Fruit fly (Drosophila melanogaster) whole organism, prepupa: Measurements from ENCODE around the gene HP5.

Source experiments
- Blimp-1 ChIP-seq: fragments of 200-800 bp; sonication (Bioruptor generic); optimal IDR thresholded peaks from 3 replicates; lab custom pipeline; 2017; ENCODE audit warnings: missing biosample characterization, missing genetic modification characterization, mild to moderate bottlenecking, moderate library complexity, missing genetic modification reagents
- CG10669 ChIP-seq: fragments of 200-800 bp; sonication (Bioruptor generic); optimal IDR thresholded peaks from 3 replicates; lab custom pipeline; 2018; ENCODE audit warnings: missing biosample characterization, mild to moderate bottlenecking, missing genetic modification characterization, moderate library complexity
- CG11762 ChIP-seq: fragments of 200-800 bp; sonication (Bioruptor generic); optimal IDR thresholded peaks from 3 replicates; lab custom pipeline; 2016; ENCODE audit warnings: missing biosample characterization, missing genetic modification characterization; ENCODE audit not compliant: insufficient read depth
- CG11902 ChIP-seq: fragments of 200-800 bp; sonication (Bioruptor generic); optimal IDR thresholded peaks from 3 replicates; lab custom pipeline; 2016; ENCODE audit warnings: missing biosample characterization, missing genetic modification characterization
- CG15336 ChIP-seq: fragments of 200-800 bp; sonication (Bioruptor generic); IDR thresholded peaks from 2 replicates; pipeline ENCODE4 v1.3.6; 2022; ENCODE audit warnings: missing biosample characterization, missing genetic modification characterization
- CG16779 ChIP-seq: fragments of 200-800 bp; sonication (Bioruptor generic); optimal IDR thresholded peaks from 3 replicates; lab custom pipeline; 2017; ENCODE audit warnings: missing biosample characterization, mild to moderate bottlenecking, missing genetic modification characterization
- CG31627 ChIP-seq: fragments of 200-800 bp; sonication (Bioruptor generic); optimal IDR thresholded peaks from 3 replicates; lab custom pipeline; 2016; ENCODE audit warnings: missing biosample characterization, missing genetic modification characterization
- CG32006 ChIP-seq: fragments of 200-800 bp; sonication (Bioruptor generic); optimal IDR thresholded peaks from 3 replicates; lab custom pipeline; 2017; ENCODE audit warnings: missing biosample characterization, mild to moderate bottlenecking, missing genetic modification characterization
- CG6163 ChIP-seq: fragments of 200-800 bp; sonication (Bioruptor generic); IDR thresholded peaks from 3 replicates; pipeline ENCODE4 v1.3.6; 2022; ENCODE audit warnings: missing biosample characterization, missing genetic modification characterization
- CG6276 ChIP-seq: fragments of 200-800 bp; sonication (Bioruptor generic); optimal IDR thresholded peaks from 2 replicates; lab custom pipeline; 2017; ENCODE audit warnings: missing biosample characterization, mild to moderate bottlenecking, missing genetic modification characterization
- CG6792 ChIP-seq: fragments of 200-800 bp; sonication (Bioruptor generic); optimal IDR thresholded peaks from 3 replicates; lab custom pipeline; 2016; ENCODE audit warnings: missing biosample characterization, missing genetic modification characterization
- CG6808 ChIP-seq: fragments of 200-800 bp; sonication (Bioruptor generic); optimal IDR thresholded peaks from 3 replicates; lab custom pipeline; 2017; ENCODE audit warnings: missing biosample characterization, missing genetic modification characterization, mild to moderate bottlenecking, moderate library complexity, missing genetic modification reagents
- CG8319 ChIP-seq: fragments of 200-800 bp; sonication (Bioruptor generic); optimal IDR thresholded peaks from 3 replicates; lab custom pipeline; 2016; ENCODE audit warnings: missing biosample characterization, missing genetic modification characterization
- CG8632 ChIP-seq: fragments of 200-800 bp; sonication (Bioruptor generic); optimal IDR thresholded peaks from 3 replicates; lab custom pipeline; 2016; ENCODE audit warnings: missing biosample characterization, missing genetic modification characterization
- Eip75B ChIP-seq: fragments of 200-800 bp; sonication (Bioruptor generic); optimal IDR thresholded peaks from 3 replicates; lab custom pipeline; 2016; ENCODE audit warnings: missing biosample characterization, missing genetic modification characterization
- Eip93F ChIP-seq: fragments of 200-800 bp; sonication (Bioruptor generic); optimal IDR thresholded peaks from 2 replicates; lab custom pipeline; 2016; ENCODE audit warnings: missing biosample characterization, mild to moderate bottlenecking, missing genetic modification characterization
- Ets96B ChIP-seq: fragments of 200-800 bp; optimal IDR thresholded peaks from 2 replicates; lab custom pipeline; 2019; ENCODE audit warnings: missing biosample characterization, mild to moderate bottlenecking, missing genetic modification characterization, moderate library complexity
- Hr38 ChIP-seq: sonication (Bioruptor generic); optimal IDR thresholded peaks from 2 replicates; lab custom pipeline; 2016; ENCODE audit warnings: missing biosample characterization, missing genetic modification characterization
- Hr39 ChIP-seq: fragments of 200-800 bp; sonication (Bioruptor generic); optimal IDR thresholded peaks from 2 replicates; lab custom pipeline; 2016; ENCODE audit warnings: missing biosample characterization, missing genetic modification characterization
- OdsH ChIP-seq: fragments of 200-800 bp; sonication (Bioruptor generic); optimal IDR thresholded peaks from 3 replicates; lab custom pipeline; 2016; ENCODE audit warnings: missing biosample characterization, missing genetic modification characterization
- Smox ChIP-seq: fragments of 200-800 bp; sonication (Bioruptor generic); optimal IDR thresholded peaks from 3 replicates; lab custom pipeline; 2016; ENCODE audit warnings: missing biosample characterization, missing genetic modification characterization
- Sox14 ChIP-seq: fragments of 200-800 bp; sonication (Bioruptor generic); optimal IDR thresholded peaks from 3 replicates; lab custom pipeline; 2016; ENCODE audit warnings: missing biosample characterization, missing genetic modification characterization
- Sox15 ChIP-seq: fragments of 200-800 bp; sonication (Bioruptor generic); optimal IDR thresholded peaks from 3 replicates; lab custom pipeline; 2016; ENCODE audit warnings: missing biosample characterization, missing genetic modification characterization
- acj6 ChIP-seq: fragments of 200-800 bp; sonication (Bioruptor generic); optimal IDR thresholded peaks from 3 replicates; lab custom pipeline; 2016; ENCODE audit warnings: missing biosample characterization, missing genetic modification characterization
- cyc ChIP-seq: fragments of 200-800 bp; sonication (Bioruptor generic); optimal IDR thresholded peaks from 3 replicates; lab custom pipeline; 2016; ENCODE audit warnings: missing biosample characterization, missing genetic modification characterization
- dac ChIP-seq: fragments of 200-800 bp; sonication (Bioruptor generic); optimal IDR thresholded peaks from 2 replicates; lab custom pipeline; 2017; ENCODE audit warnings: missing biosample characterization, mild to moderate bottlenecking, missing genetic modification characterization
- eg ChIP-seq: fragments of 200-800 bp; sonication (Bioruptor generic); IDR thresholded peaks from 3 replicates; pipeline ENCODE4 v1.3.6; 2022; ENCODE audit warnings: missing biosample characterization, missing genetic modification characterization
- esn ChIP-seq: fragments of 200-800 bp; sonication (Bioruptor generic); optimal IDR thresholded peaks from 2 replicates; lab custom pipeline; 2016; ENCODE audit warnings: missing biosample characterization, mild to moderate bottlenecking, missing genetic modification characterization, moderate library complexity
- fd85E ChIP-seq: fragments of 200-800 bp; sonication (Bioruptor generic); optimal IDR thresholded peaks from 3 replicates; lab custom pipeline; 2016; ENCODE audit warnings: missing biosample characterization, missing genetic modification characterization
- lz ChIP-seq: fragments of 200-800 bp; sonication (Bioruptor generic); optimal IDR thresholded peaks from 3 replicates; lab custom pipeline; 2016; ENCODE audit warnings: missing biosample characterization, missing genetic modification characterization
- net ChIP-seq: fragments of 200-800 bp; sonication (Bioruptor generic); optimal IDR thresholded peaks from 3 replicates; lab custom pipeline; 2016; ENCODE audit warnings: missing biosample characterization, missing genetic modification characterization
- pdm3 ChIP-seq: fragments of 200-800 bp; sonication (Bioruptor generic); optimal IDR thresholded peaks from 3 replicates; lab custom pipeline; 2016; ENCODE audit warnings: missing biosample characterization, missing genetic modification characterization
- spab ChIP-seq: fragments of 200-800 bp; sonication (Bioruptor generic); optimal IDR thresholded peaks from 2 replicates; lab custom pipeline; 2017; ENCODE audit warnings: missing biosample characterization, mild to moderate bottlenecking, missing genetic modification characterization, missing genetic modification reagents
- svp ChIP-seq: fragments of 200-800 bp; sonication (Bioruptor generic); peaks from one replicate; lab custom pipeline; 2016; ENCODE audit warnings: missing biosample characterization, missing genetic modification characterization
- topi ChIP-seq: fragments of 200-800 bp; sonication (Bioruptor generic); optimal IDR thresholded peaks from 3 replicates; lab custom pipeline; 2016; ENCODE audit warnings: missing biosample characterization, missing genetic modification characterization
- vri ChIP-seq: fragments of 200-800 bp; sonication (Bioruptor generic); optimal IDR thresholded peaks from 3 replicates; lab custom pipeline; 2016; ENCODE audit warnings: missing biosample characterization, mild to moderate bottlenecking, missing genetic modification characterization

The HP5 gene

dm6 chrX:11494731-11495277 is 40.2 kb downstream of the HP5 start (continued):
- TF ChIP-seq CG16779 (tag; lab: Kevin White, UChicago) (peak; percentile 87), acj6 (GFP tag; lab: Kevin White, UChicago) (peak; percentile 95), OdsH (peak; percentile 95), eg (GFP tag; lab: Robert Waterston, UW) (peak; percentile 51; the same call in 1 of the 3 replicates), Ets96B (tag; lab: Kevin White, UChicago) (peak; percentile 94), dac (GFP tag; lab: Kevin White, UChicago) (peak; percentile 77), lz (GFP tag; lab: Kevin White, UChicago) (peak; percentile 97), pdm3 (GFP tag; lab: Kevin White, UChicago) (peak; percentile 95), CG6808 (peak; percentile 95), CG11902 (GFP tag; lab: Kevin White, UChicago) (peak; percentile 91), spab (GFP tag; lab: Kevin White, UChicago) (peak; percentile 92), CG15336 (GFP tag; lab: Robert Waterston, UW) (peak; percentile 86), CG6163 (peak; percentile 86), fd85E (GFP tag; lab: Kevin White, UChicago) (peak; percentile 82), CG10669 (GFP tag; lab: Kevin White, UChicago) (peak; percentile 95), esn (GFP tag; lab: Kevin White, UChicago) (peak; percentile 96), Blimp-1 (GFP tag; lab: Kevin White, UChicago) (peak; percentile 83), net (peak; percentile 92), CG11762 (peak; percentile 91), CG6276 (peak; percentile 75), CG6792 (GFP tag; lab: Kevin White, UChicago) (peak; percentile 96), Sox14 (GFP tag; lab: Kevin White, UChicago) (peak; percentile 97), Sox15 (GFP tag; lab: Kevin White, UChicago) (peak; percentile 95), CG8632 (GFP tag; lab: Kevin White, UChicago) (peak; percentile 94), Eip93F (peak; percentile 73), Eip75B (peak; percentile 96), Hr38 (no peak), Hr39 (peak; percentile 96), CG31627 (GFP tag; lab: Kevin White, UChicago) (peak; percentile 95), CG8319 (GFP tag; lab: Kevin White, UChicago) (peak; percentile 93), svp (GFP tag; lab: Kevin White, UChicago) (peak; percentile 96), Smox (GFP tag; lab: Kevin White, UChicago) (peak; percentile 95), cyc (GFP tag; lab: Kevin White, UChicago) (peak; percentile 94), CG32006 (GFP tag; lab: Kevin White, UChicago) (peak; percentile 92)

dm6 chrX:11495474-11495873 is 40.9 kb downstream of the HP5 start:
- no peak for TF ChIP-seq topi (GFP tag; lab: Kevin White, UChicago)
- TF ChIP-seq vri (GFP tag; lab: Kevin White, UChicago): peak; percentile 80
- TF ChIP-seq eg (GFP tag; lab: Robert Waterston, UW): no peak
- TF ChIP-seq CG32006 (GFP tag; lab: Kevin White, UChicago): no peak
- no peak for TF ChIP-seq dac (GFP tag; lab: Kevin White, UChicago)
- no peak for TF ChIP-seq Sox15 (GFP tag; lab: Kevin White, UChicago)

- TF ChIP-seq vri (GFP tag; lab: Kevin White, UChicago) (peak; percentile 40), spab (GFP tag; lab: Kevin White, UChicago) (no peak), svp (GFP tag; lab: Kevin White, UChicago) (peak; percentile 55), Smox (GFP tag; lab: Kevin White, UChicago) (no peak), Eip93F (peak; percentile 49)
Observed at dm6 chrX:11496257-11496656, 41.7 kb downstream of the HP5 start.
